Worm (Caenorhabditis elegans) whole organism, young adult: Measurements from ENCODE around the gene frm-3.
A peak's percentile ranks its signal among the peaks of the same experiment; 100 is the strongest.

ENCODE experiments used
- B0019.2 ChIP-seq: fragments of 200-800 bp; sonication (Bioruptor generic); conservative IDR thresholded peaks from 2 replicates; pipeline ENCODE4 v1.3.6; 2022; ENCODE audit warnings: missing genetic modification reagents, missing genetic modification characterization, missing compliant biosample characterization
- B0336.3 ChIP-seq: fragments of 200-800 bp; sonication (Bioruptor generic); IDR thresholded peaks from 2 replicates; pipeline ENCODE4 v1.3.6; 2022; ENCODE audit warnings: missing genetic modification characterization, missing compliant biosample characterization
- F22D6.2 ChIP-seq: sonication (generic microtip); optimal IDR thresholded peaks from 2 replicates; lab custom pipeline; 2016; ENCODE audit warnings: mild to moderate bottlenecking, missing genetic modification characterization, missing compliant biosample characterization
- F23B12.7 ChIP-seq: sonication (generic microtip); optimal IDR thresholded peaks from 2 replicates; lab custom pipeline; 2017; ENCODE audit warnings: missing genetic modification characterization, mild to moderate bottlenecking, missing compliant biosample characterization, antibody characterized with exemption, moderate library complexity; ENCODE audit not compliant: insufficient read depth
- F37B4.10 ChIP-seq: fragments of 200-800 bp; sonication (Bioruptor generic); IDR thresholded peaks from 2 replicates; pipeline ENCODE4 v1.3.6; 2022; ENCODE audit warnings: missing genetic modification characterization, missing compliant biosample characterization
- F39B2.1 ChIP-seq: fragments of 200-800 bp; sonication (Bioruptor generic); IDR thresholded peaks from 2 replicates; pipeline ENCODE4 v1.3.6; 2022; ENCODE audit warnings: missing genetic modification reagents, missing genetic modification characterization, missing compliant biosample characterization
- F52B5.7 ChIP-seq: sonication (generic microtip); optimal IDR thresholded peaks from 2 replicates; lab custom pipeline; 2016; ENCODE audit warnings: mild to moderate bottlenecking, missing genetic modification characterization, missing compliant biosample characterization
- Y56A3A.18 ChIP-seq: fragments of 200-800 bp; sonication (Bioruptor generic); IDR thresholded peaks from 2 replicates; pipeline ENCODE4 v1.3.6; 2022; ENCODE audit warnings: missing genetic modification reagents, missing genetic modification characterization, missing compliant biosample characterization
- Y79H2A.3 ChIP-seq: fragments of 200-800 bp; sonication (Bioruptor generic); conservative IDR thresholded peaks from 2 replicates; pipeline ENCODE4 v1.3.6; 2022; ENCODE audit warnings: missing genetic modification reagents, missing genetic modification characterization, missing compliant biosample characterization
- Y95B8A.8 ChIP-seq: fragments of 200-800 bp; sonication (Bioruptor generic); IDR thresholded peaks from 2 replicates; pipeline ENCODE4 v1.3.6; 2022; ENCODE audit warnings: missing genetic modification reagents, missing genetic modification characterization, missing compliant biosample characterization
- ZK185.1 ChIP-seq: sonication (generic microtip); optimal IDR thresholded peaks from 2 replicates; lab custom pipeline; 2016; ENCODE audit warnings: mild to moderate bottlenecking, missing genetic modification characterization, missing compliant biosample characterization; ENCODE audit not compliant: poor library complexity, severe bottlenecking
- atf-7 ChIP-seq: sonication (generic microtip); optimal IDR thresholded peaks from 2 replicates; lab custom pipeline; 2017; ENCODE audit warnings: mild to moderate bottlenecking, missing genetic modification characterization, missing compliant biosample characterization
- athp-1 ChIP-seq: sonication (generic microtip); optimal IDR thresholded peaks from 2 replicates; lab custom pipeline; 2017; ENCODE audit warnings: mild to moderate bottlenecking, missing genetic modification characterization, missing compliant biosample characterization
- bed-1 ChIP-seq: fragments of 200-800 bp; sonication (Bioruptor generic); IDR thresholded peaks from 2 replicates; pipeline ENCODE4 v1.3.6; 2022; ENCODE audit warnings: missing genetic modification reagents, missing genetic modification characterization, missing compliant biosample characterization
- cebp-1 ChIP-seq, 2 experiments: fragments of 200-800 bp in 1 of 2; sonication (Bioruptor generic) in 1 of 2; sonication (generic microtip) in 1 of 2; IDR thresholded peaks in 1 of 2; optimal IDR thresholded peaks in 1 of 2; 2 replicates each; pipeline versions ENCODE4 v1.3.6 to Lab custom; 2017 to 2022; ENCODE audit warnings: missing compliant biosample characterization in 2 of 2, missing genetic modification characterization in 2 of 2, mild to moderate bottlenecking in 1 of 2, missing genetic modification reagents in 1 of 2, moderate library complexity in 1 of 2
- cebp-2 ChIP-seq: fragments of 200-800 bp; sonication (Bioruptor generic); IDR thresholded peaks from 2 replicates; pipeline ENCODE4 v1.3.6; 2022; ENCODE audit warnings: missing genetic modification characterization, missing compliant biosample characterization
- ceh-27 ChIP-seq: fragments of 200-800 bp; sonication (Bioruptor generic); optimal IDR thresholded peaks from 2 replicates; lab custom pipeline; 2018; ENCODE audit warnings: mild to moderate bottlenecking, missing genetic modification characterization, moderate library complexity, missing compliant biosample characterization
- die-1 ChIP-seq: sonication (generic microtip); optimal IDR thresholded peaks from 2 replicates; lab custom pipeline; 2016; ENCODE audit warnings: missing genotype, mild to moderate bottlenecking, missing genetic modification characterization, missing compliant biosample characterization
- dpff-1 ChIP-seq: sonication (generic microtip); optimal IDR thresholded peaks from 2 replicates; lab custom pipeline; 2017; ENCODE audit warnings: mild to moderate bottlenecking, missing genetic modification characterization, missing compliant biosample characterization
- efl-1 ChIP-seq: fragments of 150-350 bp; optimal IDR thresholded peaks from 2 replicates; lab custom pipeline; 2014; ENCODE audit warnings: missing biosample characterization, missing genetic modification reagents, missing genetic modification characterization
- ekl-4 ChIP-seq: fragments of 200-800 bp; sonication (Bioruptor generic); IDR thresholded peaks from 2 replicates; pipeline ENCODE4 v1.3.6; 2022; ENCODE audit warnings: missing genetic modification reagents, missing genetic modification characterization, missing compliant biosample characterization
- hlh-26 ChIP-seq: fragments of 200-800 bp; sonication (Bioruptor generic); conservative IDR thresholded peaks from 2 replicates; pipeline ENCODE4 v1.3.6; 2022; ENCODE audit warnings: missing genetic modification reagents, missing genetic modification characterization, missing compliant biosample characterization
- hmg-20 ChIP-seq: fragments of 200-800 bp; sonication (Bioruptor generic); IDR thresholded peaks from 2 replicates; pipeline ENCODE4 v1.3.6; 2022; ENCODE audit warnings: missing genetic modification reagents, missing genetic modification characterization, missing compliant biosample characterization
- hrde-1 ChIP-seq: sonication (generic microtip); optimal IDR thresholded peaks from 2 replicates; lab custom pipeline; 2016; ENCODE audit warnings: missing genetic modification characterization, mild to moderate bottlenecking, missing compliant biosample characterization, moderate library complexity, missing genotype, missing genetic modification reagents, borderline replicate concordance
- let-526 ChIP-seq: fragments of 200-800 bp; sonication (Bioruptor generic); IDR thresholded peaks from 2 replicates; pipeline ENCODE4 v1.3.6; 2022; ENCODE audit warnings: missing genetic modification reagents, missing genetic modification characterization, missing compliant biosample characterization
- lin-40 ChIP-seq: sonication (generic microtip); optimal IDR thresholded peaks from 2 replicates; lab custom pipeline; 2016; ENCODE audit warnings: missing genetic modification characterization, mild to moderate bottlenecking, missing compliant biosample characterization, missing genotype, missing genetic modification reagents
- lin-54 ChIP-seq: fragments of 200-800 bp; sonication (Bioruptor generic); optimal IDR thresholded peaks from 2 replicates; lab custom pipeline; 2018; ENCODE audit warnings: mild to moderate bottlenecking, missing genetic modification characterization, missing compliant biosample characterization
- lsl-1 ChIP-seq: fragments of 200-800 bp; sonication (Bioruptor generic); optimal IDR thresholded peaks from 2 replicates; lab custom pipeline; 2018; ENCODE audit warnings: mild to moderate bottlenecking, missing genetic modification characterization, moderate library complexity, missing compliant biosample characterization
- madf-6 ChIP-seq: fragments of 200-800 bp; sonication (Bioruptor generic); IDR thresholded peaks from 2 replicates; pipeline ENCODE4 v1.3.6; 2022; ENCODE audit warnings: missing genetic modification reagents, missing genetic modification characterization, missing compliant biosample characterization
- mxl-1 ChIP-seq: sonication (generic microtip); optimal IDR thresholded peaks from 2 replicates; lab custom pipeline; 2016; ENCODE audit warnings: missing genetic modification characterization, missing compliant biosample characterization
- nfyb-1 ChIP-seq: fragments of 200-800 bp; sonication (Bioruptor generic); IDR thresholded peaks from 2 replicates; pipeline ENCODE4 v1.3.6; 2022; ENCODE audit warnings: missing genetic modification reagents, missing genetic modification characterization, missing compliant biosample characterization
- nhr-120 ChIP-seq: fragments of 200-800 bp; sonication (Bioruptor generic); IDR thresholded peaks from 2 replicates; pipeline ENCODE4 v1.3.6; 2022; ENCODE audit warnings: missing genetic modification characterization, missing compliant biosample characterization
- pha-4 ChIP-seq: fragments of 150-350 bp; sonication (generic microtip); optimal IDR thresholded peaks from 2 replicates; lab custom pipeline; 2014; ENCODE audit warnings: missing biosample characterization, missing genetic modification reagents, missing genetic modification characterization
- rec-8 ChIP-seq, 2 experiments: sonication (generic microtip); optimal IDR thresholded peaks; 2 replicates each; lab custom pipeline; 2016; ENCODE audit warnings: mild to moderate bottlenecking in 2 of 2, missing genetic modification characterization in 2 of 2, missing genetic modification reagents in 2 of 2, missing genotype in 2 of 2, missing biosample characterization in 1 of 2, missing compliant biosample characterization in 1 of 2, moderate library complexity in 1 of 2
- sdz-38 ChIP-seq: sonication (generic microtip); optimal IDR thresholded peaks from 2 replicates; lab custom pipeline; 2016; ENCODE audit warnings: missing genotype, missing genetic modification characterization, missing compliant biosample characterization
- sea-2 ChIP-seq: fragments of 200-800 bp; sonication (Bioruptor generic); IDR thresholded peaks from 2 replicates; pipeline ENCODE4 v1.3.6; 2022; ENCODE audit warnings: missing genetic modification characterization, missing compliant biosample characterization
- snpc-3.4 ChIP-seq: sonication (generic microtip); optimal IDR thresholded peaks from 2 replicates; lab custom pipeline; 2017; ENCODE audit warnings: missing genetic modification characterization, mild to moderate bottlenecking, missing compliant biosample characterization, antibody characterized with exemption, moderate library complexity, missing genotype, missing genetic modification reagents
- snpc-4 ChIP-seq, 5 experiments: fragments of 150-350 bp in 1 of 5; sonication (generic microtip) in 4 of 5; optimal IDR thresholded peaks; 2 replicates each; lab custom pipeline; 2014 to 2018; ENCODE audit warnings: missing genetic modification characterization in 5 of 5, missing biosample characterization in 3 of 5, antibody characterized with exemption in 2 of 5, mild to moderate bottlenecking in 2 of 5, missing compliant biosample characterization in 2 of 5, missing genotype in 2 of 5, moderate library complexity in 2 of 5, missing genetic modification reagents in 1 of 5
- somi-1 ChIP-seq: fragments of 200-800 bp; sonication (Bioruptor generic); optimal IDR thresholded peaks from 2 replicates; lab custom pipeline; 2018; ENCODE audit warnings: mild to moderate bottlenecking, missing genetic modification characterization, missing compliant biosample characterization
- tbp1 ChIP-seq: fragments of 200-800 bp; sonication (Bioruptor generic); optimal IDR thresholded peaks from 2 replicates; lab custom pipeline; 2018; ENCODE audit warnings: mild to moderate bottlenecking, missing genetic modification characterization, missing compliant biosample characterization
- tlf-1 ChIP-seq: fragments of 200-800 bp; sonication (Bioruptor generic); optimal IDR thresholded peaks from 2 replicates; lab custom pipeline; 2018; ENCODE audit warnings: mild to moderate bottlenecking, missing genetic modification characterization, missing compliant biosample characterization
- zfh-2 ChIP-seq: fragments of 200-800 bp; sonication (Bioruptor generic); conservative IDR thresholded peaks from 2 replicates; pipeline ENCODE4 v1.3.6; 2022; ENCODE audit warnings: missing genetic modification reagents, missing genetic modification characterization, missing compliant biosample characterization
- ztf-18 ChIP-seq: sonication (generic microtip); optimal IDR thresholded peaks from 2 replicates; lab custom pipeline; 2016; ENCODE audit warnings: missing genotype, mild to moderate bottlenecking, missing genetic modification characterization, missing compliant biosample characterization
- ztf-25 ChIP-seq: fragments of 200-800 bp; sonication (Bioruptor generic); IDR thresholded peaks from 2 replicates; pipeline ENCODE4 v1.3.6; 2022; ENCODE audit warnings: missing genetic modification reagents, missing genetic modification characterization, missing compliant biosample characterization
- ztf-26 ChIP-seq: sonication (generic microtip); optimal IDR thresholded peaks from 2 replicates; lab custom pipeline; 2017; ENCODE audit warnings: missing genetic modification characterization, missing compliant biosample characterization
- ztf-28 ChIP-seq: fragments of 200-800 bp; sonication (Bioruptor generic); IDR thresholded peaks from 2 replicates; pipeline ENCODE4 v1.3.6; 2022; ENCODE audit warnings: missing genetic modification reagents, missing genetic modification characterization, missing compliant biosample characterization

frm-3 gene

ce11 chrX:11605766-11606490, 33.6 kb downstream of the frm-3 start (continued):
- TF ChIP-seq hrde-1 (tag; lab: Kevin White, UChicago) (no peak), mxl-1 (tag; lab: Kevin White, UChicago) (peak; percentile 33), Y79H2A.3 (GFP tag; lab: Robert Waterston, UW) (no peak), lin-40 (tag; lab: Kevin White, UChicago) (peak; percentile 98), cebp-1 (GFP tag; IDR thresholded peaks at IDR 0.05; lab: Robert Waterston, UW) (peak; percentile 100), cebp-1 (tag; optimal IDR thresholded peaks at IDR 0.05; lab: Kevin White, UChicago) (peak; percentile 100), B0336.3 (GFP tag; lab: Robert Waterston, UW) (peak; percentile 98), somi-1 (GFP tag; lab: Kevin White, UChicago) (peak; percentile 99), nfyb-1 (peak; percentile 96), sea-2 (GFP tag; lab: Robert Waterston, UW) (peak; percentile 92), ztf-26 (tag; lab: Kevin White, UChicago) (peak; percentile 99), atf-7 (tag; lab: Kevin White, UChicago) (peak; percentile 98), Y95B8A.8 (GFP tag; lab: Robert Waterston, UW) (peak; percentile 59), tbp1 (GFP tag; lab: Kevin White, UChicago) (peak; percentile 74), pha-4 (no peak), lsl-1 (GFP tag; lab: Kevin White, UChicago) (peak; percentile 17), Y56A3A.18 (GFP tag; lab: Robert Waterston, UW) (no peak), F52B5.7 (tag; lab: Kevin White, UChicago) (peak; percentile 82), bed-1 (GFP tag; lab: Robert Waterston, UW) (no peak), hlh-26 (GFP tag; lab: Robert Waterston, UW) (no peak), cebp-2 (GFP tag; lab: Robert Waterston, UW) (no peak), athp-1 (tag; lab: Kevin White, UChicago) (peak; percentile 88), tlf-1 (GFP tag; lab: Kevin White, UChicago) (peak; percentile 95), die-1 (tag; lab: Kevin White, UChicago) (peak; percentile 83), snpc-3.4 (tag; lab: Kevin White, UChicago) (no peak), ekl-4 (GFP tag; lab: Robert Waterston, UW) (peak; percentile 82), F37B4.10 (GFP tag; lab: Robert Waterston, UW) (0 out of 2 replicates have a peak, but pooled peaks have one; percentile 35), hmg-20 (GFP tag; lab: Robert Waterston, UW) (no peak), F22D6.2 (tag; lab: Kevin White, UChicago) (peak; percentile 89), F39B2.1 (no peak), zfh-2 (GFP tag; lab: Robert Waterston, UW) (peak; percentile 81), ztf-25 (GFP tag; lab: Robert Waterston, UW) (peak; percentile 58; the same call in 1 of the 2 replicates), sdz-38 (tag; lab: Kevin White, UChicago) (no peak), efl-1 (GFP tag; lab: Kevin White, UChicago) (peak; percentile 37), B0019.2 (GFP tag; lab: Robert Waterston, UW) (no peak), ztf-18 (peak; percentile 70), let-526 (GFP tag; lab: Robert Waterston, UW) (peak; percentile 69; the same call in 1 of the 2 replicates), F23B12.7 (tag; lab: Kevin White, UChicago) (no peak), ZK185.1 (peak; percentile 76), snpc-4 (GFP tag; optimal IDR thresholded peaks at IDR 0.05; lab: Kevin White, UChicago) (peak; percentile 62), snpc-4 (tag; optimal IDR thresholded peaks at IDR 0.05; lab: Kevin White, UChicago) (peak in 2 of 4 experiments; percentile 81 to 82), nhr-120 (GFP tag; lab: Robert Waterston, UW) (no peak), madf-6 (GFP tag; lab: Robert Waterston, UW) (no peak), dpff-1 (peak; percentile 98), rec-8 (tag; optimal IDR thresholded peaks at IDR 0.05; lab: Kevin White, UChicago) (no peak), ceh-27 (peak; percentile 40), ztf-28 (GFP tag; lab: Robert Waterston, UW) (no peak), lin-54 (GFP tag; lab: Kevin White, UChicago) (peak; percentile 75)
